Worm (Caenorhabditis elegans): Measurements from ENCODE around the gene F19B6.3.

- TF ChIP-seq fos-1 (tag; optimal IDR thresholded peaks at IDR 0.05) (no peak), mdt-29 (GFP tag; IDR thresholded peaks at IDR 0.05) (no peak), mxl-3 (GFP tag; optimal IDR thresholded peaks at IDR 0.05) (no peak), snpc-4 (tag; optimal IDR thresholded peaks at IDR 0.05) (no peak), vab-7 (GFP tag; IDR thresholded peaks at IDR 0.05) (no peak), nhr-77 (tag; optimal IDR thresholded peaks at IDR 0.05) (peak; percentile 73), php-3 (GFP tag; IDR thresholded peaks at IDR 0.05) (no peak), egl-27 (tag; optimal IDR thresholded peaks at IDR 0.05) (no peak), unc-62 (GFP tag; optimal IDR thresholded peaks at IDR 0.05 in 1 of 2) (peak in 1 of 2 experiments; percentile 89), unc-62 (tag; optimal IDR thresholded peaks at IDR 0.05) (no peak), zfp-3 (GFP tag; conservative IDR thresholded peaks at IDR 0.05) (peak; percentile 63; the same call in 1 of the 2 replicates), ceh-28 (tag; optimal IDR thresholded peaks at IDR 0.05) (no peak), mes-2 (tag; optimal IDR thresholded peaks at IDR 0.05; ENCODE audit: poor library complexity, severe bottlenecking) (peak; percentile 91), ces-1 (GFP tag; optimal IDR thresholded peaks at IDR 0.05) (peak; percentile 29)
Measured at ce11 chrIV:12371879-12372278, 44.8 kb downstream of the F19B6.3 start, which contains the start of gene wdr-46.
